Fruit fly (Drosophila melanogaster): ENCODE measurements around the gene Cpsf100.

- TF ChIP-seq CG12768 (GFP tag; optimal IDR thresholded peaks at IDR 0.05) (no peak), CG14711 (tag; optimal IDR thresholded peaks at IDR 0.05) (no peak), cnc (optimal IDR thresholded peaks at IDR 0.05) (no peak)
These were observed 46.6 kb upstream of the Cpsf100 start for dm6 chr3R:28987596-28988378.
